Fruit fly (Drosophila melanogaster): Measurements from ENCODE around the gene CG33095.

DNA sequence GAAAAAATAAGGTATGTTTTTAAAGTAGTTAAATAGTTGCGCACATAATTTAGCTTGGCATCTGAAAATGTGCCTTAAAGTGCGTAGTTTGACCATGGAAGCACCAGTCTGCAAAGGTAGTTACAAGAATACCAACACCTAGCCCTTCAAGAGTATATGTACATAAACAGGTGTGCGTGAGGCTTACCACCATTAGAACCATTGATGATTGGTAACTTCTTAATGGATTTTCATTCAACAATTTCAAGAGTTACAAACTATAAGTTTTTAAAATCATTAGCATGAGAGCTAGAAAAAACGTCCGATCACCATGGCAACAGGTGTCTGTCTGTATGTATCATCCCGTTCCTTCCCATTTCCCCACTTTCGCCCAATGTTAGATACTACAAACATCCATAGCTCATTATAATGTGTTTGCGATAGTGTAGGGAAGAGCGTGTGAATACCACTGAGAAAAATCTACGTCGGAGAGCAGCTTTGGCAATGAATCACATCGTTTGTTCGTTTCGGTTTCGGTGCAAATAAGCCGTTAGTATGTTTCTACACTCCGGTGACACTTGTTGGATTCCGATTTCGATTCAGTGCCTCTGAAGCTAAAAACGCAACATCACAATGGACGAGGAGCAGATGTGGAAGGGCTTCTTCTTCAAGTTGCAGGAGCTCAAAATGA, 40.8 kb upstream of the CG33095 start:
- TF ChIP-seq psq (optimal IDR thresholded peaks at IDR 0.05) = no peak
- no peak for TF ChIP-seq CG8478 (optimal IDR thresholded peaks at IDR 0.05)
